Worm (Caenorhabditis elegans): ENCODE results near the gene amdh-1.
A peak's percentile ranks its signal among the peaks of the same experiment; 100 is the strongest.

The amdh-1 gene

DNA sequence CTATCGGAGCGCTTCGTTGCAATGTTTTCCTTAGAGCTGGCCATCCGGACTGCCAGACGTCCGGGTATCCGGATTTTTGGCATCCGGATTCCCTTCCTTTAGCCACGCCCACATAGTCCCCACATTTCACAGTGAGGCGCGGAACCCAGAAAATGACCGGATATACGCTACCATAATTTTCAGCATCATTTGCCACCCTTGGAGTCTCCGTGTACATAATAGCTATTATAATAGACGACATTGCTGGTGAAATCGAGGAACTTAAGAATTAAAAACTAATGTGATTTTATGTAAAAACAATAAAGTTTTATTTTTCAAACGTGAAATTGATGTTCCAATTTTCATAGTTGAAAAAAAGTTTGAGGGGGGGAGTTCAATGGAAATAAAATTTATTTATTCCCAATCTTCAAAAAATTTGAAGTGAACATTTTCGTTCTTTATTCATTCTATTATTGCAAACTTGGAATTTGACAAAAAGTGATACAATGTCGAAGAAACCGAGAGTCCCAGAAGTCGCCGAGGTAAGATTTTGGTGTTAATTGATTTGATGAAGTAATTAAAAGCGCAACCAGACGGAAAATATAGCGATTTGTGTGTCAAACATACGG lies 41.3 kb upstream of the amdh-1 start (continued):
- TF ChIP-seq rpc-1 (optimal IDR thresholded peaks at IDR 0.05) (no peak), rpc-1 (tag; optimal IDR thresholded peaks at IDR 0.05) (peak; percentile 7), rcor-1 (GFP tag; IDR thresholded peaks at IDR 0.05) (0 out of 2 replicates have a peak, but pooled peaks have one; percentile 40), rec-8 (tag; optimal IDR thresholded peaks at IDR 0.05) (peak in 1 of 2 experiments; percentile 27), ekl-4 (GFP tag; IDR thresholded peaks at IDR 0.05) (0 out of 2 replicates have a peak, but pooled peaks have one; percentile 42), bed-2 (GFP tag; IDR thresholded peaks at IDR 0.05) (no peak), F49E8.2 (tag; optimal IDR thresholded peaks at IDR 0.05; ENCODE audit: insufficient read depth) (peak; percentile 83), hmg-20 (GFP tag; IDR thresholded peaks at IDR 0.05) (no peak), B0336.3 (GFP tag; IDR thresholded peaks at IDR 0.05) (peak; percentile 63)

DNA sequence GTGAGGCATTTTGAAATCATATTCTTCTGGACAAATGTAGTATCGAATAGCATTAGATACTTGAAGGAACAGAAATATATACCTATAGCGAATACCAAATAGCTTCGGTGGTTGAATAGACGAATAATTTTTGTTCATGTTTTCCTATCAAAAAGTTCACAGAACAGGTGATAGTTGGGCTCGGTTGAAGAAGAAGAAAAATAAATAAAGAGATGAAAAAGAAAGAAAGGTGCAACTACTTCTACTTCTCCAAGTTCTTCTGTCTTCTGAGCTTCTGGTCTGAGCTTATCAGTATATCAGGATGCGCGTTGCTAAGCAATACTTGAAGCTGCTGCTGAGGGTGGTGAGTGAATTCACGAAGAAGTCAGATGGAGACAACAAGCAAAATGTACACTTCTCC lies 37.7 kb upstream of the amdh-1 start, which contains the start of gene C23G10.10:
Gene C23G10.10, minus strand, starts transcription at position 101 of the 400 bp plus-strand sequence.
- TF ChIP-seq egl-44 (GFP tag; IDR thresholded peaks at IDR 0.05) (no peak), F57C9.4 (tag; optimal IDR thresholded peaks at IDR 0.05) (no peak), pha-4 (tag; optimal IDR thresholded peaks at IDR 0.05) (no peak)

DNA sequence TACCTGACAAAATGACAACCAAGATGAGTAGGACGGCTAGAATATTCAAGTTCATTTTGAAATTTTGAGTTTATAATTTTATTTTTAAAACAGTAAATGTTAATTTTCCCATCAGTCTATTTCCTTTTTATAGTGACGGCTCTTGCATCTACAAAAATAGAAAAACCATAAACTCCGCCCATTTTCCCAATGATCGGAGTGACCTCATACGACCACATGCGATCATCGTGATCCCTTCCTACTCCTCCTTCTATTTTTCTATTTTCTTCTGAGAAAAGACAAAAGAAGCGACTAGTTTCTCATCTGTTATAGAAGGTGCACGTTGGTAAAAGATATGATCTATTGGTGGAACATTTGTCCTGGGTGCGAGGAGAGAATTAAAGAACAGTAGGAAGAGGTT lies 36.1 kb upstream of the amdh-1 start, which contains the start of gene C23G10.11:
Gene C23G10.11, minus strand, starts transcription at position 101 of the 400 bp plus-strand sequence.
- TF ChIP-seq hmg-20 (GFP tag; IDR thresholded peaks at IDR 0.05) (no peak), lsy-27 (tag; optimal IDR thresholded peaks at IDR 0.05; ENCODE audit: borderline replicate concordance, insufficient read depth) (no peak), ztf-6 (GFP tag; IDR thresholded peaks at IDR 0.05) (no peak), K12H6.12 (tag; optimal IDR thresholded peaks at IDR 0.05) (no peak), attf-3 (GFP tag; conservative IDR thresholded peaks at IDR 0.05) (no peak), lir-1 (GFP tag; conservative IDR thresholded peaks at IDR 0.05) (no peak), nhr-80 (tag; optimal IDR thresholded peaks at IDR 0.05) (no peak), zim-3 (tag; optimal IDR thresholded peaks at IDR 0.05) (no peak), let-526 (GFP tag; IDR thresholded peaks at IDR 0.05) (no peak), madf-8 (GFP tag; conservative IDR thresholded peaks at IDR 0.05) (no peak)

DNA sequence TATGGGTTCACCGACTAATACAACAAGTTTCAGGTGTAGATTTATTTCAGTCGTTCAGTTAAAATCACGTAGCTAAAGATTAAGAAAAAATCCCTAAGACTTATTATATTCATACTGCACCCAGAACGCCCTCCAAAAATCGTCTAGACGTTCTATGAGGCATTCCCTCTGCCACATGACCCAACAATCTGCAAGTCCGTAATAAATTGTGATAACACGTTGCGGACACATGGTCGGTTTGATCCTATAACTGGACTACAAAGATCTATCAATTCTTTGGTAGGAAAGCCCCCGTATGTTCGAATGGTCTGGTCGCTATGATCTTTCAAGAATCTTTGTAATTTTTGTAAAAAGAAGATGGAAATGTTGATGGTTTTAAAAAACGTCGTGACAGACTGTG lies 35.7 kb upstream of the amdh-1 start:
- TF ChIP-seq ztf-22 (GFP tag; optimal IDR thresholded peaks at IDR 0.05) (no peak), hrde-1 (tag; optimal IDR thresholded peaks at IDR 0.05; ENCODE audit: borderline replicate concordance) (no peak), sptf-2 (GFP tag; optimal IDR thresholded peaks at IDR 0.05) (no peak), egl-44 (GFP tag; IDR thresholded peaks at IDR 0.05) (no peak), ekl-4 (GFP tag; IDR thresholded peaks at IDR 0.05) (no peak), nhr-80 (tag; optimal IDR thresholded peaks at IDR 0.05) (no peak), ceh-27 (GFP tag; optimal IDR thresholded peaks at IDR 0.05) (no peak), F22D6.2 (tag; optimal IDR thresholded peaks at IDR 0.05) (no peak), aptf-2 (GFP tag; conservative IDR thresholded peaks at IDR 0.05) (no peak), ceh-79 (tag; optimal IDR thresholded peaks at IDR 0.05) (no peak), hlh-12 (tag; optimal IDR thresholded peaks at IDR 0.05) (no peak), madf-3 (GFP tag; IDR thresholded peaks at IDR 0.05) (no peak), ama-1 (optimal IDR thresholded peaks at IDR 0.05) (no peak), ama-1 (GFP tag; optimal IDR thresholded peaks at IDR 0.05) (no peak), rcor-1 (GFP tag; IDR thresholded peaks at IDR 0.05) (no peak)
